Fruit fly (Drosophila melanogaster): ENCODE data around the gene Ca-beta.

dm6 chr2L:11178826-11179391, 24.4 kb downstream of the Ca-beta start, which contains the start of gene Boh2:
- TF ChIP-seq CG33017 (tag; optimal IDR thresholded peaks at IDR 0.05), result no peak
- no peak for TF ChIP-seq toe (GFP tag; optimal IDR thresholded peaks at IDR 0.05)
- no peak for TF ChIP-seq kay (GFP tag; ENCODE audit: borderline replicate concordance)
- no peak for TF ChIP-seq CG1620 (GFP tag; optimal IDR thresholded peaks at IDR 0.05)
- no peak for TF ChIP-seq CG7045 (GFP tag; optimal IDR thresholded peaks at IDR 0.05)
- no peak for TF ChIP-seq ovo (GFP tag; optimal IDR thresholded peaks at IDR 0.05)
- TF ChIP-seq Clk (GFP tag; optimal IDR thresholded peaks at IDR 0.05), result no peak
- TF ChIP-seq Crg-1 (GFP tag; optimal IDR thresholded peaks at IDR 0.05), result no peak
- TF ChIP-seq CG14711 (tag; optimal IDR thresholded peaks at IDR 0.05), result no peak
- TF ChIP-seq Mnt (GFP tag; optimal IDR thresholded peaks at IDR 0.05), result no peak

Measured in whole organism, adult.